Worm (Caenorhabditis elegans): Measurements from ENCODE around the gene T06D4.6.

The T06D4.6 gene

DNA sequence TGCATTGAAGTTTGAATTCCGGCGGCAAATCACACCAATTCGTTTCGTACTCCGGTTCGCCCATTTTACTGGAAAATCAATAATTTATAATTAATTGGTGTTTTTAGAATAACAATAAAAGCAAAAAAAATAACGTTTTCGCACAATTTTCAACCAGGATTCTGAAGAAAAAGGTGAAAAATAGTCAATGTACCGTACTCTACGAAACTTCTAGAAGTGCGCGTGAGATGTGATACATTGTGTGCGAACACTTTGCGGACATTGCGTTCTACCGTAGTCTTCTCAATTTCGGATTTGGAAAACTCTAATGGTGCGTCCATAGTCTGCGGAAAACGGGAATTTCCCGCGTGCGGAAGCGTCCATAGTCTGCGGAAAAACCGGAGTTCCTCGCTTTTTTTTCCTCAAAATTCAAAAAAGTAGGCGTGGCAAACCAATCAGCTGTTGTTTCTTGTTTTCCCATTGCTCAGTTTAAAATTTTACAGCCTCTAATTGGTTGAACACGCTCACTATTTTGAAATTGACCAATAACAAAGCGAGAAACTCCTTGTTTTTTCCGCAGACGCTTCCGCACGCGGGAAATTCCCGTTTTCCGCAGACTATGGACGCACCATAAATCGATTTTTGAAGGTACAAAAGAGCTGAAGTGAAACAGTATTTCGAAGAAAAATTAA is 39.3 kb downstream of the T06D4.6 start, which contains the start of the genes F14D2.14 and bath-29 (continued):
- TF ChIP-seq hmg-1.2 (GFP tag; IDR thresholded peaks at IDR 0.05) = 0 out of 2 replicates have a peak, but pooled peaks have one; percentile 5
- TF ChIP-seq B0019.2 (GFP tag; conservative IDR thresholded peaks at IDR 0.05) = no peak
- 0 out of 2 replicates have a peak, but pooled peaks have one; percentile 23 for TF ChIP-seq ekl-4 (GFP tag; IDR thresholded peaks at IDR 0.05)
- TF ChIP-seq tbp1 (GFP tag; optimal IDR thresholded peaks at IDR 0.05) = no peak
- TF ChIP-seq unc-130 (GFP tag; optimal IDR thresholded peaks at IDR 0.05) = no peak
- no peak for TF ChIP-seq ztf-26 (tag; optimal IDR thresholded peaks at IDR 0.05)
- TF ChIP-seq madf-8 (GFP tag; conservative IDR thresholded peaks at IDR 0.05) = 0 out of 2 replicates have a peak, but pooled peaks have one; percentile 45
- TF ChIP-seq lin-40 (tag; optimal IDR thresholded peaks at IDR 0.05) = no peak
- no peak for TF ChIP-seq F39B2.1 (GFP tag; IDR thresholded peaks at IDR 0.05)
- no peak for TF ChIP-seq nhr-80 (tag; optimal IDR thresholded peaks at IDR 0.05)
- no peak for TF ChIP-seq rec-8 (tag; optimal IDR thresholded peaks at IDR 0.05)
- TF ChIP-seq lsy-27 (tag; optimal IDR thresholded peaks at IDR 0.05; ENCODE audit: borderline replicate concordance, insufficient read depth) = no peak
- TF ChIP-seq bed-1 (GFP tag; IDR thresholded peaks at IDR 0.05) = no peak
- no peak for TF ChIP-seq attf-3 (GFP tag; conservative IDR thresholded peaks at IDR 0.05)
- no peak for TF ChIP-seq mel-28 (tag; optimal IDR thresholded peaks at IDR 0.05; ENCODE audit: borderline replicate concordance)
- no peak for TF ChIP-seq T07F8.4 (tag; optimal IDR thresholded peaks at IDR 0.05)
- no peak for TF ChIP-seq ztf-22 (GFP tag; optimal IDR thresholded peaks at IDR 0.05)
- TF ChIP-seq unc-62 (GFP tag; optimal IDR thresholded peaks at IDR 0.05) = no peak
- no peak for TF ChIP-seq madf-3 (GFP tag; IDR thresholded peaks at IDR 0.05)
- TF ChIP-seq egl-44 (GFP tag; IDR thresholded peaks at IDR 0.05) = no peak
- no peak for TF ChIP-seq die-1 (tag; optimal IDR thresholded peaks at IDR 0.05)
- TF ChIP-seq Y95B8A.8 (GFP tag; IDR thresholded peaks at IDR 0.05) = 0 out of 2 replicates have a peak, but pooled peaks have one; percentile 10
- no peak for TF ChIP-seq aptf-2 (GFP tag; conservative IDR thresholded peaks at IDR 0.05)
- peak; percentile 0 for TF ChIP-seq efl-1 (GFP tag; optimal IDR thresholded peaks at IDR 0.05)
- TF ChIP-seq C17E4.6 (GFP tag; IDR thresholded peaks at IDR 0.05) = no peak
- TF ChIP-seq somi-1 (GFP tag; optimal IDR thresholded peaks at IDR 0.05) = no peak
- no peak for TF ChIP-seq athp-1 (tag; optimal IDR thresholded peaks at IDR 0.05)
- no peak for TF ChIP-seq F33H1.4 (GFP tag; IDR thresholded peaks at IDR 0.05)
- peak; percentile 51 for TF ChIP-seq D2030.7 (GFP tag; IDR thresholded peaks at IDR 0.05)
- no peak for TF ChIP-seq madf-10 (tag; optimal IDR thresholded peaks at IDR 0.05)
- TF ChIP-seq hlh-12 (tag; optimal IDR thresholded peaks at IDR 0.05) = no peak
- 0 out of 2 replicates have a peak, but pooled peaks have one; percentile 15 for TF ChIP-seq mcd-1 (GFP tag; IDR thresholded peaks at IDR 0.05)
- TF ChIP-seq snpc-1.1 (tag; optimal IDR thresholded peaks at IDR 0.05; ENCODE audit: insufficient read depth) = no peak
- TF ChIP-seq nfyb-1 (GFP tag; IDR thresholded peaks at IDR 0.05) = peak; percentile 70; the same call in 1 of the 2 replicates
- TF ChIP-seq F22D6.2 (tag; optimal IDR thresholded peaks at IDR 0.05) = no peak
- no peak for TF ChIP-seq sea-2 (GFP tag; IDR thresholded peaks at IDR 0.05)
- TF ChIP-seq snpc-4 (GFP tag; optimal IDR thresholded peaks at IDR 0.05) = no peak
- TF ChIP-seq snpc-4 (tag; optimal IDR thresholded peaks at IDR 0.05) = no peak
- no peak for TF ChIP-seq attf-5 (GFP tag; optimal IDR thresholded peaks at IDR 0.05)
- TF ChIP-seq F49E8.2 (tag; optimal IDR thresholded peaks at IDR 0.05; ENCODE audit: insufficient read depth) = no peak
- peak; percentile 84 for TF ChIP-seq madf-6 (GFP tag; IDR thresholded peaks at IDR 0.05)
- no peak for TF ChIP-seq nhr-179 (tag; optimal IDR thresholded peaks at IDR 0.05)
- no peak for TF ChIP-seq nhr-90 (tag; optimal IDR thresholded peaks at IDR 0.05)
- TF ChIP-seq cebp-2 (GFP tag; IDR thresholded peaks at IDR 0.05) = no peak
- peak; percentile 71 for TF ChIP-seq lsl-1 (GFP tag; optimal IDR thresholded peaks at IDR 0.05)
